Fruit fly (Drosophila melanogaster) S2 (cell line): ENCODE results near the gene CG43867.

Experiments used
- CG8478 ChIP-seq: fragments of >200 bp; optimal IDR thresholded peaks from 2 replicates; lab custom pipeline; 2018
- CTCF ChIP-seq, 2 experiments: fragments of >200 bp; optimal IDR thresholded peaks; 2 replicates each; lab custom pipeline; 2018

dm6 chrX:927863-928257 lies at the start of gene CG43867, which contains the start of gene MED22:
- TF ChIP-seq CG8478 (lab: Kevin White, UChicago): no peak
- TF ChIP-seq CTCF (optimal IDR thresholded peaks at IDR 0.05; lab: Kevin White, UChicago): no peak
